Worm (Caenorhabditis elegans) whole organism, L1 larva: ENCODE data around the gene F09B9.5.

Experiments
- lin-13 ChIP-seq: fragments of 150-350 bp; optimal IDR thresholded peaks from 2 replicates; lab custom pipeline; 2014; ENCODE audit warnings: missing biosample characterization, missing genetic modification reagents, missing genetic modification characterization
- skn-1 ChIP-seq: fragments of 150-350 bp; optimal IDR thresholded peaks from 2 replicates; lab custom pipeline; 2014; ENCODE audit warnings: missing biosample characterization, missing genetic modification characterization

DNA sequence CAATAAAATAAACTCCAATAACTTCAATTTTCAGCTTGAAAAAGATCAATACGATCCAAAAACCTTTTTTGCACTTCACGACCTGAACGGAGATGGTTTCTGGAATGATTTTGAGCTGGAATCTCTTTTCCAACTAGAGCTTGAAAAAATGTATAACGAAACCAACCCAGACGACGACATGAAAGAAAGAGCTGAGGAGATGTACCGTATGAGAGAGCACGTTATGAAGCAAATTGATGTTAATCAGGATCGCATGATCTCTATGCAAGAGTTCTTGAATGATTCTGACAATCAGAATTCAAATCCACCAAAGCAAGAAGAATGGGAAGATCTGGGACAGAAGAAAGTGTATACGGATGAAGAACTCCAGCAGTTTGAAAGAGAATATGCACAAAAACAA lies 44.6 kb downstream of the F09B9.5 start:
- no peak for TF ChIP-seq lin-13 (GFP tag; lab: Kevin White, UChicago)
- TF ChIP-seq skn-1 (tag; lab: Kevin White, UChicago) = no peak
